Worm (Caenorhabditis elegans) whole organism, young adult: ENCODE results near the gene nhr-192.

Experiments used
- Y79H2A.3 ChIP-seq: fragments of 200-800 bp; sonication (Bioruptor generic); conservative IDR thresholded peaks from 2 replicates; pipeline ENCODE4 v1.3.6; 2022; ENCODE audit warnings: missing genetic modification reagents, missing genetic modification characterization, missing compliant biosample characterization
- cebp-2 ChIP-seq: fragments of 200-800 bp; sonication (Bioruptor generic); IDR thresholded peaks from 2 replicates; pipeline ENCODE4 v1.3.6; 2022; ENCODE audit warnings: missing genetic modification characterization, missing compliant biosample characterization
- dpff-1 ChIP-seq: sonication (generic microtip); optimal IDR thresholded peaks from 2 replicates; lab custom pipeline; 2017; ENCODE audit warnings: mild to moderate bottlenecking, missing genetic modification characterization, missing compliant biosample characterization
- dpl-1 ChIP-seq: fragments of 150-350 bp; optimal IDR thresholded peaks from 2 replicates; lab custom pipeline; 2014; ENCODE audit warnings: missing biosample characterization, missing genetic modification reagents, missing genetic modification characterization
- him-1 ChIP-seq: sonication (generic microtip); optimal IDR thresholded peaks from 2 replicates; lab custom pipeline; 2016; ENCODE audit warnings: missing genotype, missing genetic modification reagents, missing genetic modification characterization, missing compliant biosample characterization
- hrde-1 ChIP-seq: sonication (generic microtip); optimal IDR thresholded peaks from 2 replicates; lab custom pipeline; 2016; ENCODE audit warnings: missing genetic modification characterization, mild to moderate bottlenecking, missing compliant biosample characterization, moderate library complexity, missing genotype, missing genetic modification reagents, borderline replicate concordance
- let-526 ChIP-seq: fragments of 200-800 bp; sonication (Bioruptor generic); IDR thresholded peaks from 2 replicates; pipeline ENCODE4 v1.3.6; 2022; ENCODE audit warnings: missing genetic modification reagents, missing genetic modification characterization, missing compliant biosample characterization
- mxl-1 ChIP-seq: sonication (generic microtip); optimal IDR thresholded peaks from 2 replicates; lab custom pipeline; 2016; ENCODE audit warnings: missing genetic modification characterization, missing compliant biosample characterization
- nfya-1 ChIP-seq: sonication (generic microtip); optimal IDR thresholded peaks from 2 replicates; lab custom pipeline; 2017; ENCODE audit warnings: antibody characterized with exemption, missing compliant biosample characterization, missing genetic modification characterization, borderline replicate concordance; ENCODE audit not compliant: insufficient read depth
- nfya-2 ChIP-seq: fragments of 200-800 bp; sonication (Bioruptor generic); IDR thresholded peaks from 2 replicates; pipeline ENCODE4 v1.3.6; 2022; ENCODE audit warnings: missing genetic modification reagents, missing genetic modification characterization, missing compliant biosample characterization
- ztf-6 ChIP-seq: fragments of 200-800 bp; sonication (Bioruptor generic); IDR thresholded peaks from 2 replicates; pipeline ENCODE4 v1.3.6; 2022; ENCODE audit warnings: missing genetic modification reagents, missing genetic modification characterization, missing compliant biosample characterization

- TF ChIP-seq him-1 (tag; lab: Kevin White, UChicago), result no peak
- no peak for TF ChIP-seq dpl-1 (GFP tag; lab: Kevin White, UChicago)
- no peak for TF ChIP-seq cebp-2 (GFP tag; lab: Robert Waterston, UW)
- TF ChIP-seq hrde-1 (tag; lab: Kevin White, UChicago), result no peak
- no peak for TF ChIP-seq dpff-1 (tag; lab: Kevin White, UChicago)
- no peak for TF ChIP-seq let-526
- no peak for TF ChIP-seq Y79H2A.3 (GFP tag; lab: Robert Waterston, UW)
- TF ChIP-seq ztf-6 (GFP tag; lab: Robert Waterston, UW), result no peak
- no peak for TF ChIP-seq nfya-2 (GFP tag; lab: Robert Waterston, UW)
- TF ChIP-seq nfya-1 (tag; lab: Kevin White, UChicago), result no peak
- no peak for TF ChIP-seq mxl-1
These were observed 50.5 kb downstream of the nhr-192 start for ce11 chrV:10019934-10020333.
